Fruit fly (Drosophila melanogaster) whole organism, adult: ENCODE measurements around the gene lawc.

Experiments
- CG33017 ChIP-seq: fragments of 200-800 bp; sonication (Bioruptor generic); optimal IDR thresholded peaks from 2 replicates; lab custom pipeline; 2018; ENCODE audit warnings: missing biosample characterization, mild to moderate bottlenecking, missing genetic modification characterization, moderate library complexity
- CG7045 ChIP-seq: fragments of 200-800 bp; sonication (Bioruptor generic); optimal IDR thresholded peaks from 2 replicates; lab custom pipeline; 2017; ENCODE audit warnings: missing biosample characterization, mild to moderate bottlenecking, missing genetic modification characterization
- Crg-1 ChIP-seq: fragments of 200-800 bp; sonication (Bioruptor generic); optimal IDR thresholded peaks from 2 replicates; lab custom pipeline; 2016; ENCODE audit warnings: missing biosample characterization, missing genetic modification characterization
- Hr96 ChIP-seq: fragments of 200-800 bp; sonication (Bioruptor generic); optimal IDR thresholded peaks from 2 replicates; lab custom pipeline; 2016; ENCODE audit warnings: missing biosample characterization, missing genetic modification characterization
- Mnt ChIP-seq: fragments of 200-800 bp; sonication (Bioruptor generic); optimal IDR thresholded peaks from 2 replicates; lab custom pipeline; 2016; ENCODE audit warnings: missing biosample characterization, mild to moderate bottlenecking, missing genetic modification characterization
- cnc ChIP-seq, 2 experiments: fragments of >200 bp; optimal IDR thresholded peaks; 2 replicates each; lab custom pipeline; 2017
- kay ChIP-seq: fragments of 200-800 bp; sonication (Bioruptor generic); peaks from one replicate; lab custom pipeline; 2016; ENCODE audit warnings: missing biosample characterization, missing genetic modification characterization, borderline replicate concordance
- ovo ChIP-seq: fragments of 200-800 bp; sonication (Bioruptor generic); optimal IDR thresholded peaks from 2 replicates; lab custom pipeline; 2016; ENCODE audit warnings: missing biosample characterization, missing genetic modification characterization
- tj ChIP-seq: fragments of 200-800 bp; sonication (Bioruptor generic); optimal IDR thresholded peaks from 3 replicates; lab custom pipeline; 2017; ENCODE audit warnings: missing biosample characterization, mild to moderate bottlenecking, missing genetic modification characterization, moderate library complexity

DNA sequence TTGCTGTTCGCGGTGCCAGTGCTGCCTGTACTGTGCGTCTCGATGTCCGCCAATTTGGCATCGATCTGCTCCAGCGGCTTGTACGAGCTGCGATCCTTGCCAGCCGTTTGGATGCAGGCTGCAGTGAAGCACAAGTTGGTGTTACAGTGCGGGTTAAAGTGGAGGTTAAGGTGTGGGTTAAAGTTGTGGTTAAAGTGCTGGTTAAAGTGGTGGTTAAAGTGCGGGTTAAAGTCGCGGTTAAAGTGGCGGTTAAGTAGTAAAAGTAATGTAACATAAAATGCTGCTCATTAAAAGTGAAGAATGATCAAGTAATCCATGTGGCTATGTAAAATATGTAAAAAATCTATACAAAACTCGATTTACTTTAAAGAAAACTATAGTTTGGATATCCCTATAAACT is 40.7 kb upstream of the lawc start:
- no peak for TF ChIP-seq cnc (optimal IDR thresholded peaks at IDR 0.05; lab: Kevin White, UChicago)
- no peak for TF ChIP-seq Mnt (GFP tag; lab: Kevin White, UChicago)
- no peak for TF ChIP-seq kay (GFP tag; lab: Kevin White, UChicago)
- no peak for TF ChIP-seq CG7045 (GFP tag; lab: Kevin White, UChicago)
- no peak for TF ChIP-seq tj
- no peak for TF ChIP-seq CG33017 (tag; lab: Kevin White, UChicago)
- TF ChIP-seq Crg-1 (GFP tag; lab: Kevin White, UChicago) = no peak
- no peak for TF ChIP-seq Hr96 (GFP tag; lab: Kevin White, UChicago)
- no peak for TF ChIP-seq ovo
